Worm (Caenorhabditis elegans) whole organism, mixed stage, embryonic: ENCODE data around the gene col-9.

Experiments used
- blmp-1 ChIP-seq: fragments of 150-350 bp; optimal IDR thresholded peaks from 2 replicates; lab custom pipeline; 2014; ENCODE audit warnings: missing biosample characterization, missing genetic modification characterization
- ceh-43 ChIP-seq: fragments of 200-800 bp; sonication (Bioruptor generic); optimal IDR thresholded peaks from 2 replicates; lab custom pipeline; 2018; ENCODE audit warnings: mild to moderate bottlenecking, missing genetic modification characterization, moderate library complexity, missing compliant biosample characterization
- ces-1 ChIP-seq: fragments of 150-350 bp; optimal IDR thresholded peaks from 2 replicates; lab custom pipeline; 2014; ENCODE audit warnings: missing biosample characterization, missing genetic modification reagents, missing genetic modification characterization
- ham-2 ChIP-seq: fragments of 200-800 bp; sonication (Bioruptor generic); optimal IDR thresholded peaks from 2 replicates; lab custom pipeline; 2018; ENCODE audit warnings: mild to moderate bottlenecking, missing genetic modification characterization, missing compliant biosample characterization
- mab-5 ChIP-seq: fragments of 150-350 bp; optimal IDR thresholded peaks from 2 replicates; lab custom pipeline; 2014; ENCODE audit warnings: missing biosample characterization, missing genetic modification characterization
- mep-1 ChIP-seq: fragments of 150-350 bp; optimal IDR thresholded peaks from 2 replicates; lab custom pipeline; 2017; ENCODE audit warnings: missing biosample characterization, missing genetic modification reagents, missing genetic modification characterization, inconsistent platforms
- nhr-76 ChIP-seq: sonication (generic microtip); optimal IDR thresholded peaks from 2 replicates; lab custom pipeline; 2017; ENCODE audit warnings: missing biosample characterization, missing genetic modification characterization
- snpc-4 ChIP-seq: fragments of 150-350 bp; optimal IDR thresholded peaks from 2 replicates; lab custom pipeline; 2014; ENCODE audit warnings: missing biosample characterization, missing genetic modification characterization

DNA sequence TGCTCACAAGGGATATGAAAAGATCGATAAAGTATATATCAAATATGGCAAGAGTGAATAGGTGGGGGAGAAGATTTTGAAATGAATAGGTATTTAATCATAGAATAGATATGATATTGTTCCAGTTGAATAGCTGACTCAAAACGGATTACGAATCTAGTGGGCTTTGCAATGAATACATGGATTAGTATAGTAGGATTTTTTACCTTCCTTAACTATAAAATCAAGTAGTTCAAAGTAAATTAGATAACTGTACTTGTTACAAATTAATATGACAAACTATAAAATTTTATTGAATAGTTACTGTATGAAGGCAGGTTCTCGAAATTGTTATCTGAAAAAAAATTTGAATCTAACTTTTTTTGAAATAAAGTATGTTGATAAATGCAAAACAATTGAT is 38.9 kb upstream of the col-9 start, which contains the start of gene odr-1:
- TF ChIP-seq mab-5 (no peak), nhr-76 (tag; lab: Kevin White, UChicago) (no peak), mep-1 (tag; lab: Kevin White, UChicago) (no peak), blmp-1 (tag; lab: Kevin White, UChicago) (no peak), ces-1 (no peak), snpc-4 (tag; lab: Kevin White, UChicago) (no peak), ham-2 (GFP tag; lab: Kevin White, UChicago) (no peak), ceh-43 (GFP tag; lab: Kevin White, UChicago) (no peak)
